Worm (Caenorhabditis elegans): ENCODE measurements around the gene R11D1.7.

The R11D1.7 gene

ce11 chrV:12754839-12755238 is 35.0 kb downstream of the R11D1.7 start, which contains the start of gene gpa-13:
Gene gpa-13 (minus strand): TSS chrV:12754939.
- no peak for TF ChIP-seq nfya-1 (tag; optimal IDR thresholded peaks at IDR 0.05)
- TF ChIP-seq pqm-1 (tag; optimal IDR thresholded peaks at IDR 0.05) = no peak
- no peak for TF ChIP-seq K02D7.2 (tag; optimal IDR thresholded peaks at IDR 0.05)
- TF ChIP-seq nhr-11 (tag; optimal IDR thresholded peaks at IDR 0.05) = no peak
- TF ChIP-seq ceh-48 (tag; optimal IDR thresholded peaks at IDR 0.05) = no peak
- no peak for TF ChIP-seq unc-55 (GFP tag; optimal IDR thresholded peaks at IDR 0.05)
- TF ChIP-seq sox-2 (GFP tag; IDR thresholded peaks at IDR 0.05) = no peak
- TF ChIP-seq hlh-30 (tag; optimal IDR thresholded peaks at IDR 0.05; ENCODE audit: insufficient read depth) = no peak
- no peak for TF ChIP-seq ama-1 (optimal IDR thresholded peaks at IDR 0.05)
- TF ChIP-seq ceh-19 (GFP tag; optimal IDR thresholded peaks at IDR 0.05) = no peak
- TF ChIP-seq zip-5 (tag; optimal IDR thresholded peaks at IDR 0.05) = no peak
- TF ChIP-seq unc-42 (tag; optimal IDR thresholded peaks at IDR 0.05) = no peak
- TF ChIP-seq ceh-24 (tag; optimal IDR thresholded peaks at IDR 0.05) = no peak
- TF ChIP-seq unc-3 (GFP tag; conservative IDR thresholded peaks at IDR 0.05) = no peak
- no peak for TF ChIP-seq unc-3 (tag; optimal IDR thresholded peaks at IDR 0.05)
- no peak for TF ChIP-seq ets-4 (tag; optimal IDR thresholded peaks at IDR 0.05)
- TF ChIP-seq ceh-18 (tag; optimal IDR thresholded peaks at IDR 0.05) = no peak
- no peak for TF ChIP-seq odd-2 (tag; optimal IDR thresholded peaks at IDR 0.05)
- TF ChIP-seq lim-6 (tag; optimal IDR thresholded peaks at IDR 0.05) = no peak

DNA sequence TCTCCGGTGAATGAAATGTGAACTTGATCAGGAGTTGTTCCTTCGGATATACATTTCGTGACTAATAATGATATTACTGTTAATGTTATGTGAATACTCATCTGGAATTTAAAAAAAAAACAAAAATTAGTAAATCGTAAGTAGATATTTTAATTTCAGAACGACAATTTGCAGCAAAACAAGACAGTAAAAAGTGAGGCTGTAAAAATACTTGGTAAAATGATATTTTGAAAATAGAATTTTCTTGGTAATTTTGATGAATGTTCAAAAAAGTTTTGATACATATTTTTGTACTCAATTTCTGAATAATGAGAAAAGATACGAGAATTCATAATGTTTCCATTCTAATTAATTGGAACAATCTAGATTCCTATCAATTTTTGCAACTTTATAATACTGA is 39.8 kb downstream of the R11D1.7 start, which contains the start of gene papl-1:
papl-1 (minus strand) TSS at position 101 of the 400 bp plus-strand sequence.
- TF ChIP-seq elt-2 (tag; optimal IDR thresholded peaks at IDR 0.05) = no peak
- TF ChIP-seq nfya-1 (tag; optimal IDR thresholded peaks at IDR 0.05) = no peak
- no peak for TF ChIP-seq ceh-19 (GFP tag; optimal IDR thresholded peaks at IDR 0.05)

DNA sequence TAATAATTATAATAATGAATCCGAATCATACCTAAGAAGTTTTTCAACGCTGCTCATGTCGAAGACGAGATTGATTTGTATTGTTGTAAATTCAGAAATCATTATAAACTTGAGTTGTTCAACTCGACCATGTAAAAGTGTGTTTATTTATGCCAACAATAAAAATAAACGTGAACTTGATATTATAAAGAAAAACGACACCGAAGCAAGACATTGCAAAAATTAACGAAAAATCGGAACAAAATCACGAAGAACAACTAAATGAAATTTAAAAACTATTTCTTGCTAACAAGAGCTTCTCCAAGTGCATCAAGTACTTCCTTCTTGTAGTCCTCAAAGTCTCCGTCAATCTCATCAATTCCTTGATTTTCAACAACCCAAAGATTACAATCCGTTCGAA is 41.1 kb downstream of the R11D1.7 start, which contains the start of gene F18E2.15:
F18E2.15 (minus strand) TSS at position 101 of the 400 bp plus-strand sequence.
- TF ChIP-seq sdc-2 (tag; optimal IDR thresholded peaks at IDR 0.05) (no peak), fkh-6 (tag; optimal IDR thresholded peaks at IDR 0.05) (no peak), elt-2 (tag; optimal IDR thresholded peaks at IDR 0.05) (no peak), C38D4.7 (GFP tag; optimal IDR thresholded peaks at IDR 0.05) (no peak), ceh-18 (tag; optimal IDR thresholded peaks at IDR 0.05) (no peak), zip-5 (tag; optimal IDR thresholded peaks at IDR 0.05) (no peak)

DNA sequence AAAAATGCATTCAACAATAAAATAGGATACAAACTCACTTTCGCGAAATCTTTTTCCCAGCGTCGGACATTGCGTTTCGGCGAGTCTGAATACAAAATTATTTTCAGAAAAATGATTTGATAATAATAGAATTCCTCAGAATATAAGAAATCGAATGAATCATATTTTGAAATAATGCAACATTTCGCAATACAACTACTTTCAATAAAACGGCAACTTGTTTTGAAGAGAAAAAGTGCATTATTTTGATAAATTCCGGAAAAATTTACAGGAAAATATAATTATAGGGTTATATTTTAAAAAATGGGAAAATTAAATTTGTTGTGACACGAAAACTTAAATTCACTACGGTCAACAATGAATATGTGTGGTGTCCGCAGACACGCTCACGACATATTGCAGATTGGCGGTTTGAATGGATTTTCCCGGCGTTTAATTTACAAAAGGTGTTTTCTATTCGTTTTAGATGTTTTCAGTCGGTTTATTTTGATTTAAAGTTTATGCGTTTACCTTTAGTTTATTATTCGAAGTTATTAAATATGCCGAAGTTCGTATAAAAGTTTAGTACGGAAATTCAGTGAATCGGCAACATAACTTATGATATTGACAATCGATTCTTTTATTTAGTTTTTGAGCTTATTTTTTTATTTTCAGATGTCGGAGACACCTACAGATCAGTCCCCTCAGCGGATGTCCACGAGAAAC is 43.6 kb downstream of the R11D1.7 start, which contains the start of the genes abcf-1 and scc-3:
abcf-1 (minus strand) TSS at position 85 of the 705 bp plus-strand sequence.
scc-3 (plus strand) TSS at position 655 of the 705 bp plus-strand sequence.
- TF ChIP-seq nfya-1 (tag; optimal IDR thresholded peaks at IDR 0.05) (peak; percentile 11), rnt-1 (tag; optimal IDR thresholded peaks at IDR 0.05) (no peak)

DNA sequence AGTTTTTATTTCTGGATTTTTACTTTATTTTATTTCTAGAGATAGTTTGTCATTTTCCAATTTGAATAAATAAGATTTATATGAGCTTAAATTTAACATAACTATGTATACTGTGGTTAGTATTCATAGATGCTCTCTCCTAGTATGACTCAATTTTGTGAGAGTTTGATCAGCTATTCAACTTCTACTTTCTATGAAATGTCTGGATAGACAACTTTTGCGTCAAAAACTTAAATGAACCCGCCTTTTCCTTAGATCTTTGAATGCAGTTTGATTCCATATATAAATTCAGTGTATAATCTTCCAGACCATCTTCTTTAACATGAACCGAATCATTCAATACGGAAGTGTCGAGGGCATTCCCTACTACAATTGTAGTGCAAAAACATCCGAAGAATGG is 49.1 kb downstream of the R11D1.7 start, which contains the start of gene srt-43:
srt-43 (plus strand) TSS at position 301 of the 400 bp plus-strand sequence.
- no peak for TF ChIP-seq dve-1 (tag; optimal IDR thresholded peaks at IDR 0.05)
- TF ChIP-seq hlh-13 (GFP tag; optimal IDR thresholded peaks at IDR 0.05) = no peak
- no peak for TF ChIP-seq ttx-3 (tag; optimal IDR thresholded peaks at IDR 0.05)
- TF ChIP-seq pag-3 (tag; optimal IDR thresholded peaks at IDR 0.05; ENCODE audit: borderline replicate concordance) = no peak
- no peak for TF ChIP-seq hlh-8 (tag; optimal IDR thresholded peaks at IDR 0.05)
- no peak for TF ChIP-seq nfya-1 (tag; optimal IDR thresholded peaks at IDR 0.05)
- TF ChIP-seq ceh-6 (GFP tag; optimal IDR thresholded peaks at IDR 0.05) = no peak
- no peak for TF ChIP-seq odd-2 (tag; optimal IDR thresholded peaks at IDR 0.05)
- no peak for TF ChIP-seq ceh-31 (tag; optimal IDR thresholded peaks at IDR 0.05)
- TF ChIP-seq lim-6 (tag; optimal IDR thresholded peaks at IDR 0.05) = no peak
